Fruit fly (Drosophila melanogaster): ENCODE results near the gene CG13407.

Gene CG13407

dm6 chr3R:22123347-22123746 lies 20.1 kb downstream of the CG13407 start:
- TF ChIP-seq noc (tag; optimal IDR thresholded peaks at IDR 0.05) = no peak

dm6 chr3R:22124863-22125262 lies 21.6 kb downstream of the CG13407 start:
- TF ChIP-seq noc (tag; optimal IDR thresholded peaks at IDR 0.05) = no peak

DNA sequence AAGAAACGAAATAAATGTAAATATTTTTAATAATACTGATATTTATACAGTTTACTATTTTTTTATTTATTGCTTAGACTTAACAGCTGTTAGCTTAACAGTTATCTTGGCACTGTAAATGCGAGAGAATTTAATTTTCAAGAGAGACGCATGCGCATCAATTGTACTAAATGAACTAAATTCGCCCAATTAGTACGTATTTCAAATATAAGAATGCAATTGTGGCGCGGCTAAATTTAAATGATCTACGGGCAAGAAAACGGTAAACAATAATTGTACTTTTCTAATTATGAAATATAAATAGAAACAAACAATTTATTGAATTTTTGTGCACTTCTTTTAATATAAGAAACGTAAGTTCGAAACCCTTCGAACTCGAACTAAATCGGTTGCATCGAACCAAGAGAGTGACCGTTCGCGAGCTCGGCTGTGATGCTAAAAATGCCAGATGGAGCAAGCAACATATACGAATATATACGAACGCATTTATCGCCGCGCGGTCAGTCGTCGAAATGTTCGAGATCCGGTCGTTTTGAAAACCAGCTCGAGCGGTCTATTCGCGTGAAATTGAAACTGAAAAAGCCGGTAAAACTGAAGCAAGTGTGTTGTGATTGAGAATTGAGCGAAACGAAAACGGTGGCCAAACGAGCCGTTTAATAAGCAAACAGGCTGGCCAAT lies 30.3 kb downstream of the CG13407 start, which contains the start of gene SKIP:
SKIP (plus strand) TSS at position 494 of the 678 bp plus-strand sequence.
- TF ChIP-seq noc (tag; optimal IDR thresholded peaks at IDR 0.05) = no peak

DNA sequence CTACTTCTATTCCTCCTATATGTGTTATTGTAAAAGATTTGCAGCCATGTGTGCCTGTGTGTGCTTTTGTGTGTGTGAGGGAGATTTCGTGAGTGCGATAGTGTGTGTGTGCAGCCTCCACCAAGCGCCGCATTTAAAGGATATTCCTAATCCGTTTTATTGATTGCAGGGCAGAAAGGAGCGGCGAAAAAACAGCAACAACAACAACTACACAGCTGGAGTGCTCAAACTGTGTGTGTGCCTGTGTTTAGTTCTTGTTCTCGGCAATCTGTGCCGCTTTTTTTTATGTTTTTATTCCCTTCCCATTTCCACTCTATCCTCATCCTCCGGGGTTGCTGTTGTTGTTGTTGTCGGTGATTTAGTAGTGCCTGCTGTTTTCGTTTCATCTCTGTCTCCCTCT lies 31.2 kb downstream of the CG13407 start:
- no peak for TF ChIP-seq noc (tag; optimal IDR thresholded peaks at IDR 0.05)

- TF ChIP-seq noc (tag; optimal IDR thresholded peaks at IDR 0.05) = no peak
These were observed 32.3 kb downstream of the CG13407 start for dm6 chr3R:22135503-22135902.

DNA sequence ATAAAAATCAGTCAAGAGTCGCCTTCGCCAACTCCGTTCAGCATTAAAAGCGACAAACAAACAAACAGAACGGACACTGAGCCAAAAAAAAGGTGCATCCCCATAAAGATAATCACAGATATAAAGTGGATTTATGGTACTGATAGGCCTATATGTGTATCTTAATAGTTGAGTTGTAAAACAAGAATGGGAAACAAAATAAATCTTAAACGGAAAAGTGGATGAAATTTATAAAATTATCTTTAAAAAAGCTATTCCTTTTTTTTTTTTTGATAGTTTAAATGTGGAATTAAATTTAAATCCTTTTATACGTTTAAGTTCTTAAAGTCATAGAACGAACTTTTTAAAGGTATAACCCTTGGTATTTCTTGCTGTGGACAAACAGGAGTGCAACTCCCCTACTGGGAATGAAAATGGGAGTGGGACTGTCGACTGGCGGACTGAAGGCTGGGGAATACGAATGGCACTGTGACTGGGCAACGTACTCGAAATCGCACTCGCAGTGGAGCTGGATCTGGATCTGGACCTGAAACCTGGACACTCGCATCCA lies 33.8 kb downstream of the CG13407 start:
- no peak for TF ChIP-seq noc (tag; optimal IDR thresholded peaks at IDR 0.05)

DNA sequence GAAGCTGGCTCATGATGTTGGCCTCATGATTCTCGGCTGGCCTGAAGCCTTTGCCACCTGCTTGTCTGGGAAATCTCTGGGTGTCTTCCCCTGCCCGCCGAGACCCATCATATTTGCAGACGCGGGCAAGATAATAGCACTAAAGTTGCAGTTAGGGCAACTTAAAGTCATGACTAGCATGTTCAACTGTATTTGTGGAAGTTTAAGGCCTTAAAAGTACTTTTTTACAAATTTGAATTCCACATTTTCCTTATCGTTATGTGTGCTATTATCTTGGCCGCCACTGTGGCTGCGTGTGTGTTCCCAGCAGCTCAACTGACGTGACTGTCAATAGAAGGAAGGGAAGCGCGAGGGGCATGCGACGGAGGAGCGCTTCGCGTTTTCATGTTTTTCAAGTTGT lies 35.9 kb downstream of the CG13407 start:
- TF ChIP-seq noc (tag; optimal IDR thresholded peaks at IDR 0.05) = no peak

DNA sequence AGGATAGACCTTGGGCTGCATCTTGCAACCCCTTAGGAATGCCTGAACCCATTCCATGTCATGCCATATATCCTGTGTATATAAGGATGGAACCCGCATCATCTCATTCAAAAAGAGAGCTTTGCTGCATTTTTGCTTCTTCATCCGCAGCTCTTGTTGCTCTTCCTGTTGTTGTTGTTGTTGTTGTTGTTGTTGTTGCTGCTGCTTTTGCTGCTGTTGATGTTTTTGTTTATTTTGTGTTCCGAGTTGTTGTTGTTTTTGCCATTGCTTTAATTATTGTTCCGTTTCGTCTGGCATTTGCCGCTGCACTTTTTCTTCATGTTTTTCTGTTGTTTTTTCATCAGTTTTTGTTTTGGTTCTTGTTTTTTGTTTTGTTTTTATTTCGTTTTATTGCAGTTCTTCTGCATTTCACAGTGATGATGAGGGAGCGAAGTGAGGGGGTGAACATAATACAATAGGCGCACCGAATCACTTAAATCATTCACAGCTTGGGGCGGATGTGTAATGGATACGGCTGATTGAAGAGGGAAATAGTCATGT lies 36.8 kb downstream of the CG13407 start:
- TF ChIP-seq noc (tag; optimal IDR thresholded peaks at IDR 0.05) = no peak

DNA sequence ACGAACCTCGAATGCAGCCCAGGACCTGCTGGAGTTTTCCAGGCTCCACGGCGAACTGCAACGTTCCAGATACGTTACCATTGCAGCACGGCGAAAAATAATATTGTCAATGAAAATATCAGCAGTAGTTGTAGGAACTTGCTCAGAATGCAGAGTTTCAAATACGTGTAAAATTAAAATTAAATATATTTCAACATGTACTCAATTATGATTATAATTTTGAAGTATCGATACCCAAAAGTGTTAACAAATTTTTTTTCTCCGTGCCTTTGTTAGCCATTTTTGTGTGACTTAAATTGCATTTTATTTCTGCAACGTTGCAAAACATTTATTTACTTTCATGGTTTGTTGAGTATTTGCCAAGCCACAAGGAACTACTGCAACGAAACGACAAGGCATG lies 38.1 kb downstream of the CG13407 start:
- TF ChIP-seq noc (tag; optimal IDR thresholded peaks at IDR 0.05) = no peak

dm6 chr3R:22142495-22142894 lies 39.3 kb downstream of the CG13407 start:
- TF ChIP-seq noc (tag; optimal IDR thresholded peaks at IDR 0.05) = no peak

- no peak for TF ChIP-seq noc (tag; optimal IDR thresholded peaks at IDR 0.05)
These were observed 42.5 kb downstream of the CG13407 start for dm6 chr3R:22145425-22146411.

DNA sequence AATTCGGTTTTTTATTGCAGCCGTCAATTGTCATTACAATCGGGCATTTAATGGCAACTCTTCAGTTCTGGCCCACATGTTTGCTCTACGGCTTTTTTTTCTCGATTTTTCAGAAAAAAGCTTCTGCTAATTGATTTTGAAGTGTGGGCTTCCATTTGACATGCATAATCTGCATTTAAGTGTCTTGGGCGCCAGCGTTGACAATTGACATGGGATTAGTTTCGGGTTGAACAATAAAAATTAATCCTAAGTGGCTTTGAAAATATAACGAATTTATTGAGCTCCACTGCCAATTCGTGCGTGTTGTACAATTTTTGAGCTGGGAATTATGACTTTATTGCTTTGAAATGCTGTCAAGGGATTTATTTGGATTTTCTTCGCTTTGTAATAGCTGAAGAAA lies 43.3 kb downstream of the CG13407 start:
- no peak for TF ChIP-seq noc (tag; optimal IDR thresholded peaks at IDR 0.05)

DNA sequence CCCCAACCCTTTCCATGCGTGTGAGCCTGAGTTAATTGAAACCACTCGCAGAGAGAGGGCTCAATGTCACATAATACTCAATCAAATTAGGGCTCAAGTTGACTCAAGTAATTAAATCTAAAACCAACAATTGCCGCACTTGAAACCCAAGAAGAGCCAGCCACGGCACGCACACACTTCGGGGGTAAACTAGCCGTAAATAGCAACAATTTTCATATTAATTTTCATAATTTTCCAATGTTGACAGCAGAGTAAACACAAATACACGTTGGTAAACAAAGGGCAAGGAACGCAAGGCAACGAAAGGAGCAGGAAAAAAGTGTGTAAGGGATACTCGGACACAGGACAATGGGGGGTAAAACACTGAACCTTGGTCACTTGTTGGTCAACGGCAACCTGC lies 44.2 kb downstream of the CG13407 start:
- no peak for TF ChIP-seq noc (tag; optimal IDR thresholded peaks at IDR 0.05)

DNA sequence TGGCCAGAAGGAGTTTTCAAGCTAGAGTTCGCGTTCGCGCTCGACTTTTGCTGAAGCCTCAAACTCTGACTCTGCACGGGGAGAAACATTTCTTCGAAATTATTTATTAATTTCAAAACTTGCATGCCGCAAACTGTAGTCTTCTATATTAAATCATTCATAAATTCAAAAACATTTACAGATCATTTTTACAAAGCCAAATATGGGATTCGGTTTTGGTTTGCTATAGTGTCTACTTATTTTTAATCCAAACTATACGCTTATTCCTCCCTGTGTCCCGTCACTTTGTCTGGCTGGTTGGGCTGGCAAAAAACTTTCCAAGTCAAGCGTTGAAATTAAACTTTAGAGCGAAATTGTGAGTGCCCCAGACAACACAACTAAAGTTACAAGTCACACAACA lies 45.1 kb downstream of the CG13407 start:
- TF ChIP-seq noc (tag; optimal IDR thresholded peaks at IDR 0.05) = no peak

- no peak for TF ChIP-seq noc (tag; optimal IDR thresholded peaks at IDR 0.05)
These were observed 46.7 kb downstream of the CG13407 start for dm6 chr3R:22149923-22150322.

- TF ChIP-seq noc (tag; optimal IDR thresholded peaks at IDR 0.05) = no peak
These were observed 47.2 kb downstream of the CG13407 start for dm6 chr3R:22150433-22150832.
